Worm (Caenorhabditis elegans) whole organism, young adult: ENCODE data around the gene otpl-4.

Source experiments
- B0019.2 ChIP-seq: fragments of 200-800 bp; sonication (Bioruptor generic); conservative IDR thresholded peaks from 2 replicates; pipeline ENCODE4 v1.3.6; 2022; ENCODE audit warnings: missing genetic modification reagents, missing genetic modification characterization, missing compliant biosample characterization
- B0261.1 ChIP-seq: sonication (generic microtip); optimal IDR thresholded peaks from 2 replicates; lab custom pipeline; 2016; ENCODE audit warnings: mild to moderate bottlenecking, missing genetic modification characterization, moderate library complexity, missing compliant biosample characterization
- B0336.3 ChIP-seq: fragments of 200-800 bp; sonication (Bioruptor generic); IDR thresholded peaks from 2 replicates; pipeline ENCODE4 v1.3.6; 2022; ENCODE audit warnings: missing genetic modification characterization, missing compliant biosample characterization
- F10E7.11 ChIP-seq: sonication (generic microtip); optimal IDR thresholded peaks from 2 replicates; lab custom pipeline; 2017; ENCODE audit warnings: mild to moderate bottlenecking, missing genetic modification characterization, moderate library complexity, missing compliant biosample characterization
- F39B2.1 ChIP-seq: fragments of 200-800 bp; sonication (Bioruptor generic); IDR thresholded peaks from 2 replicates; pipeline ENCODE4 v1.3.6; 2022; ENCODE audit warnings: missing genetic modification reagents, missing genetic modification characterization, missing compliant biosample characterization
- F52B5.7 ChIP-seq: sonication (generic microtip); optimal IDR thresholded peaks from 2 replicates; lab custom pipeline; 2016; ENCODE audit warnings: mild to moderate bottlenecking, missing genetic modification characterization, missing compliant biosample characterization
- F57C9.4 ChIP-seq: sonication (generic microtip); optimal IDR thresholded peaks from 2 replicates; lab custom pipeline; 2017; ENCODE audit warnings: mild to moderate bottlenecking, missing genetic modification characterization, missing compliant biosample characterization
- Y53F4B.3 ChIP-seq: fragments of 200-800 bp; sonication (Bioruptor generic); IDR thresholded peaks from 2 replicates; pipeline ENCODE4 v1.3.6; 2022; ENCODE audit warnings: missing genetic modification reagents, missing genetic modification characterization, missing compliant biosample characterization
- Y53G8AR.9 ChIP-seq: fragments of 200-800 bp; sonication (Bioruptor generic); conservative IDR thresholded peaks from 2 replicates; pipeline ENCODE4 v1.3.6; 2022; ENCODE audit warnings: missing genetic modification reagents, missing genetic modification characterization, missing compliant biosample characterization
- Y56A3A.18 ChIP-seq: fragments of 200-800 bp; sonication (Bioruptor generic); IDR thresholded peaks from 2 replicates; pipeline ENCODE4 v1.3.6; 2022; ENCODE audit warnings: missing genetic modification reagents, missing genetic modification characterization, missing compliant biosample characterization
- Y95B8A.8 ChIP-seq: fragments of 200-800 bp; sonication (Bioruptor generic); IDR thresholded peaks from 2 replicates; pipeline ENCODE4 v1.3.6; 2022; ENCODE audit warnings: missing genetic modification reagents, missing genetic modification characterization, missing compliant biosample characterization
- ZK185.1 ChIP-seq: sonication (generic microtip); optimal IDR thresholded peaks from 2 replicates; lab custom pipeline; 2016; ENCODE audit warnings: mild to moderate bottlenecking, missing genetic modification characterization, missing compliant biosample characterization; ENCODE audit not compliant: poor library complexity, severe bottlenecking
- ama-1 ChIP-seq, 3 experiments: fragments of 150-350 bp in 1 of 3; sonication (generic microtip) in 2 of 3; optimal IDR thresholded peaks; 2 replicates each; lab custom pipeline; 2014 to 2018; ENCODE audit warnings: missing biosample characterization in 2 of 3, missing genetic modification characterization in 2 of 3, missing genetic modification reagents in 2 of 3
- aptf-2 ChIP-seq: fragments of 200-800 bp; sonication (Bioruptor generic); conservative IDR thresholded peaks from 2 replicates; pipeline ENCODE4 v1.3.6; 2022; ENCODE audit warnings: missing genetic modification reagents, missing genetic modification characterization, missing compliant biosample characterization
- atf-7 ChIP-seq: sonication (generic microtip); optimal IDR thresholded peaks from 2 replicates; lab custom pipeline; 2017; ENCODE audit warnings: mild to moderate bottlenecking, missing genetic modification characterization, missing compliant biosample characterization
- attf-5 ChIP-seq: fragments of 200-800 bp; sonication (Bioruptor generic); optimal IDR thresholded peaks from 2 replicates; lab custom pipeline; 2018; ENCODE audit warnings: mild to moderate bottlenecking, missing genetic modification characterization, missing compliant biosample characterization
- attf-6 ChIP-seq: fragments of 200-800 bp; sonication (Bioruptor generic); IDR thresholded peaks from 2 replicates; pipeline ENCODE4 v1.3.6; 2022; ENCODE audit warnings: missing genetic modification reagents, missing genetic modification characterization, missing compliant biosample characterization
- cebp-2 ChIP-seq: fragments of 200-800 bp; sonication (Bioruptor generic); IDR thresholded peaks from 2 replicates; pipeline ENCODE4 v1.3.6; 2022; ENCODE audit warnings: missing genetic modification characterization, missing compliant biosample characterization
- ceh-100 ChIP-seq: fragments of 200-800 bp; sonication (Bioruptor generic); IDR thresholded peaks from 2 replicates; pipeline ENCODE4 v1.3.6; 2022; ENCODE audit warnings: missing genetic modification reagents, missing genetic modification characterization, missing compliant biosample characterization
- ceh-40 ChIP-seq: fragments of 200-800 bp; sonication (Bioruptor generic); IDR thresholded peaks from 2 replicates; pipeline ENCODE4 v1.3.6; 2022; ENCODE audit warnings: missing genetic modification characterization, missing compliant biosample characterization
- ceh-91 ChIP-seq: fragments of 200-800 bp; sonication (Bioruptor generic); IDR thresholded peaks from 2 replicates; pipeline ENCODE4 v1.3.6; 2022; ENCODE audit warnings: missing genetic modification reagents, missing genetic modification characterization, missing compliant biosample characterization
- dpl-1 ChIP-seq: fragments of 150-350 bp; optimal IDR thresholded peaks from 2 replicates; lab custom pipeline; 2014; ENCODE audit warnings: missing biosample characterization, missing genetic modification reagents, missing genetic modification characterization
- ekl-4 ChIP-seq: fragments of 200-800 bp; sonication (Bioruptor generic); IDR thresholded peaks from 2 replicates; pipeline ENCODE4 v1.3.6; 2022; ENCODE audit warnings: missing genetic modification reagents, missing genetic modification characterization, missing compliant biosample characterization
- fkh-3 ChIP-seq: sonication (generic microtip); optimal IDR thresholded peaks from 2 replicates; lab custom pipeline; 2016; ENCODE audit warnings: mild to moderate bottlenecking, missing genetic modification characterization, missing compliant biosample characterization
- gei-17 ChIP-seq: fragments of 200-800 bp; sonication (Bioruptor generic); optimal IDR thresholded peaks from 2 replicates; lab custom pipeline; 2018; ENCODE audit warnings: mild to moderate bottlenecking, missing genetic modification characterization, missing compliant biosample characterization
- him-1 ChIP-seq: sonication (generic microtip); optimal IDR thresholded peaks from 2 replicates; lab custom pipeline; 2016; ENCODE audit warnings: missing genotype, missing genetic modification reagents, missing genetic modification characterization, missing compliant biosample characterization
- hmg-1.2 ChIP-seq: fragments of 200-800 bp; sonication (Bioruptor generic); IDR thresholded peaks from 2 replicates; pipeline ENCODE4 v1.3.6; 2022; ENCODE audit warnings: missing genetic modification reagents, missing genetic modification characterization, missing compliant biosample characterization
- hrde-1 ChIP-seq: sonication (generic microtip); optimal IDR thresholded peaks from 2 replicates; lab custom pipeline; 2016; ENCODE audit warnings: missing genetic modification characterization, mild to moderate bottlenecking, missing compliant biosample characterization, moderate library complexity, missing genotype, missing genetic modification reagents, borderline replicate concordance
- hsf-1 ChIP-seq: fragments of 200-800 bp; sonication (Bioruptor generic); IDR thresholded peaks from 2 replicates; pipeline ENCODE4 v1.3.6; 2022; ENCODE audit warnings: missing genetic modification reagents, missing genetic modification characterization, missing compliant biosample characterization
- let-526 ChIP-seq: fragments of 200-800 bp; sonication (Bioruptor generic); IDR thresholded peaks from 2 replicates; pipeline ENCODE4 v1.3.6; 2022; ENCODE audit warnings: missing genetic modification reagents, missing genetic modification characterization, missing compliant biosample characterization
- lin-40 ChIP-seq: sonication (generic microtip); optimal IDR thresholded peaks from 2 replicates; lab custom pipeline; 2016; ENCODE audit warnings: missing genetic modification characterization, mild to moderate bottlenecking, missing compliant biosample characterization, missing genotype, missing genetic modification reagents
- lsl-1 ChIP-seq: fragments of 200-800 bp; sonication (Bioruptor generic); optimal IDR thresholded peaks from 2 replicates; lab custom pipeline; 2018; ENCODE audit warnings: mild to moderate bottlenecking, missing genetic modification characterization, moderate library complexity, missing compliant biosample characterization
- mel-28 ChIP-seq: sonication (generic microtip); optimal IDR thresholded peaks from 2 replicates; lab custom pipeline; 2016; ENCODE audit warnings: borderline replicate concordance, mild to moderate bottlenecking, missing genetic modification characterization, missing compliant biosample characterization
- mes-4 ChIP-seq: sonication (generic microtip); optimal IDR thresholded peaks from 2 replicates; lab custom pipeline; 2016; ENCODE audit warnings: missing genotype, missing genetic modification characterization, missing compliant biosample characterization
- nfya-1 ChIP-seq: sonication (generic microtip); optimal IDR thresholded peaks from 2 replicates; lab custom pipeline; 2017; ENCODE audit warnings: antibody characterized with exemption, missing compliant biosample characterization, missing genetic modification characterization, borderline replicate concordance; ENCODE audit not compliant: insufficient read depth
- nfyb-1 ChIP-seq: fragments of 200-800 bp; sonication (Bioruptor generic); IDR thresholded peaks from 2 replicates; pipeline ENCODE4 v1.3.6; 2022; ENCODE audit warnings: missing genetic modification reagents, missing genetic modification characterization, missing compliant biosample characterization
- nhr-27 ChIP-seq: fragments of 200-800 bp; sonication (Bioruptor generic); optimal IDR thresholded peaks from 2 replicates; lab custom pipeline; 2018; ENCODE audit warnings: mild to moderate bottlenecking, missing genetic modification characterization, moderate library complexity, missing compliant biosample characterization
- nhr-90 ChIP-seq: sonication (generic microtip); optimal IDR thresholded peaks from 2 replicates; lab custom pipeline; 2016; ENCODE audit warnings: missing genotype, mild to moderate bottlenecking, missing genetic modification characterization, missing compliant biosample characterization
- rpc-1 ChIP-seq, 2 experiments: fragments of 150-350 bp in 1 of 2; sonication (generic microtip) in 1 of 2; optimal IDR thresholded peaks; 2 replicates each; lab custom pipeline; 2014 to 2018; ENCODE audit warnings: missing biosample characterization in 1 of 2, missing genetic modification characterization in 1 of 2, missing genetic modification reagents in 1 of 2, missing genotype in 1 of 2
- sdz-38 ChIP-seq: sonication (generic microtip); optimal IDR thresholded peaks from 2 replicates; lab custom pipeline; 2016; ENCODE audit warnings: missing genotype, missing genetic modification characterization, missing compliant biosample characterization
- snpc-3.4 ChIP-seq: sonication (generic microtip); optimal IDR thresholded peaks from 2 replicates; lab custom pipeline; 2017; ENCODE audit warnings: missing genetic modification characterization, mild to moderate bottlenecking, missing compliant biosample characterization, antibody characterized with exemption, moderate library complexity, missing genotype, missing genetic modification reagents
- tbx-9 ChIP-seq: sonication (generic microtip); optimal IDR thresholded peaks from 2 replicates; lab custom pipeline; 2016; ENCODE audit warnings: borderline replicate concordance, missing genetic modification characterization, inconsistent platforms, missing compliant biosample characterization
- tlf-1 ChIP-seq: fragments of 200-800 bp; sonication (Bioruptor generic); optimal IDR thresholded peaks from 2 replicates; lab custom pipeline; 2018; ENCODE audit warnings: mild to moderate bottlenecking, missing genetic modification characterization, missing compliant biosample characterization
- ztf-18 ChIP-seq: sonication (generic microtip); optimal IDR thresholded peaks from 2 replicates; lab custom pipeline; 2016; ENCODE audit warnings: missing genotype, mild to moderate bottlenecking, missing genetic modification characterization, missing compliant biosample characterization
- ztf-22 ChIP-seq: fragments of 200-800 bp; sonication (Bioruptor generic); optimal IDR thresholded peaks from 2 replicates; lab custom pipeline; 2018; ENCODE audit warnings: mild to moderate bottlenecking, missing genetic modification characterization, moderate library complexity, missing compliant biosample characterization
- ztf-25 ChIP-seq: fragments of 200-800 bp; sonication (Bioruptor generic); IDR thresholded peaks from 2 replicates; pipeline ENCODE4 v1.3.6; 2022; ENCODE audit warnings: missing genetic modification reagents, missing genetic modification characterization, missing compliant biosample characterization

The otpl-4 gene

ce11 chrV:8569841-8570361 lies 32.8 kb downstream of the otpl-4 start, which contains the start of the genes F25G6.9 and symk-1 (continued):
- TF ChIP-seq ztf-25 (GFP tag; lab: Robert Waterston, UW) = no peak
- 0 out of 2 replicates have a peak, but pooled peaks have one; percentile 21 for TF ChIP-seq hsf-1 (GFP tag; lab: Robert Waterston, UW)
- TF ChIP-seq aptf-2 = no peak
- TF ChIP-seq Y95B8A.8 = no peak
- TF ChIP-seq nfyb-1 (GFP tag; lab: Robert Waterston, UW) = no peak
- TF ChIP-seq dpl-1 (GFP tag; lab: Kevin White, UChicago) = no peak
- TF ChIP-seq ekl-4 (GFP tag; lab: Robert Waterston, UW) = no peak
- TF ChIP-seq B0261.1 (tag; lab: Kevin White, UChicago) = no peak
- no peak for TF ChIP-seq ceh-91 (GFP tag; lab: Robert Waterston, UW)
- TF ChIP-seq attf-5 (GFP tag; lab: Kevin White, UChicago) = no peak
- TF ChIP-seq F10E7.11 = no peak
- TF ChIP-seq mes-4 (tag; lab: Kevin White, UChicago) = no peak
- TF ChIP-seq Y53G8AR.9 = 0 out of 2 replicates have a peak, but pooled peaks have one; percentile 25
- no peak for TF ChIP-seq hrde-1 (tag; lab: Kevin White, UChicago)
- no peak for TF ChIP-seq F52B5.7 (tag; lab: Kevin White, UChicago)
- no peak for TF ChIP-seq Y53F4B.3 (GFP tag; lab: Robert Waterston, UW)
- TF ChIP-seq lin-40 (tag; lab: Kevin White, UChicago) = peak; percentile 72
- TF ChIP-seq ama-1 (optimal IDR thresholded peaks at IDR 0.05; lab: Kevin White, UChicago) = no peak
- no peak for TF ChIP-seq ama-1 (GFP tag; optimal IDR thresholded peaks at IDR 0.05; lab: Kevin White, UChicago)
- no peak for TF ChIP-seq let-526 (GFP tag; lab: Robert Waterston, UW)
- TF ChIP-seq mel-28 (tag; lab: Kevin White, UChicago) = no peak
- TF ChIP-seq gei-17 (GFP tag; lab: Kevin White, UChicago) = no peak
- no peak for TF ChIP-seq atf-7
- TF ChIP-seq B0019.2 (GFP tag; lab: Robert Waterston, UW) = no peak
- no peak for TF ChIP-seq him-1 (tag; lab: Kevin White, UChicago)
- no peak for TF ChIP-seq nhr-27
- TF ChIP-seq B0336.3 (GFP tag; lab: Robert Waterston, UW) = 0 out of 2 replicates have a peak, but pooled peaks have one; percentile 28
- peak; percentile 37 for TF ChIP-seq lsl-1 (GFP tag; lab: Kevin White, UChicago)
- TF ChIP-seq F57C9.4 (tag; lab: Kevin White, UChicago) = no peak
- TF ChIP-seq rpc-1 (optimal IDR thresholded peaks at IDR 0.05; lab: Kevin White, UChicago) = no peak
- TF ChIP-seq rpc-1 (tag; optimal IDR thresholded peaks at IDR 0.05; lab: Kevin White, UChicago) = no peak
- TF ChIP-seq nhr-90 (tag; lab: Kevin White, UChicago) = no peak
- TF ChIP-seq nfya-1 (tag; lab: Kevin White, UChicago) = no peak
- no peak for TF ChIP-seq Y56A3A.18
- TF ChIP-seq hmg-1.2 (GFP tag; lab: Robert Waterston, UW) = peak; percentile 26; the same call in 1 of the 2 replicates
- no peak for TF ChIP-seq ceh-40 (GFP tag; lab: Robert Waterston, UW)
- TF ChIP-seq ZK185.1 (tag; lab: Kevin White, UChicago) = peak; percentile 45
- TF ChIP-seq ztf-18 (tag; lab: Kevin White, UChicago) = peak; percentile 96
- TF ChIP-seq tbx-9 (tag; lab: Kevin White, UChicago) = no peak
- no peak for TF ChIP-seq ztf-22 (GFP tag; lab: Kevin White, UChicago)
- no peak for TF ChIP-seq attf-6 (GFP tag; lab: Robert Waterston, UW)
- peak; percentile 19 for TF ChIP-seq snpc-3.4 (tag; lab: Kevin White, UChicago)
- no peak for TF ChIP-seq tlf-1 (GFP tag; lab: Kevin White, UChicago)
- TF ChIP-seq ceh-100 (GFP tag; lab: Robert Waterston, UW) = no peak
- no peak for TF ChIP-seq sdz-38 (tag; lab: Kevin White, UChicago)
- no peak for TF ChIP-seq fkh-3
- no peak for TF ChIP-seq F39B2.1 (GFP tag; lab: Robert Waterston, UW)
- TF ChIP-seq cebp-2 (GFP tag; lab: Robert Waterston, UW) = no peak
